Worm (Caenorhabditis elegans): ENCODE results near the gene srg-7.

DNA sequence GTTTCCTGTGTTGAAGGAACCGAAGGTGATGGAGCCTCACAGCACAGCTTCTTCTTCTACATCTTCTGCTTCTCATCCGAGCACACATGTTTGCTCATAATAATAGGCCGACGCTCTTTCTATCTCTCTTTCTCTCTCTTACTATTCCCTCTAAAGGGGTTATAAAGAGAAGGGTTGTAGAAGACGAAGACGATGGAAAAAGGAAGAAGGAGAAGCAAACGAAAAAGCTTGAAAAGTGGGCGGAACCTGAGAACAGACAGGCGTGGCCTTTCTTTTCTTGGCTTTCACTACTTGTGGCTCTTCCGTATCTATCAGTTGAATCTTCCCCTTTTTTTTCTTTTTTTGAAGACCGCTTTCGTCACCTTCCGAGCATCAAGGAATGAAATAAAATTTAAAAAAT lies 39.9 kb upstream of the srg-7 start:
- no peak for TF ChIP-seq tab-1 (GFP tag; IDR thresholded peaks at IDR 0.05)
- TF ChIP-seq ref-1 (GFP tag; conservative IDR thresholded peaks at IDR 0.05) = no peak
- TF ChIP-seq T22C8.4 (GFP tag; IDR thresholded peaks at IDR 0.05) = no peak
- no peak for TF ChIP-seq flt-1 (GFP tag; IDR thresholded peaks at IDR 0.05)
- TF ChIP-seq ztf-23 (GFP tag; IDR thresholded peaks at IDR 0.05) = no peak
- no peak for TF ChIP-seq klf-2 (GFP tag; conservative IDR thresholded peaks at IDR 0.05)
- no peak for TF ChIP-seq cog-1 (tag; optimal IDR thresholded peaks at IDR 0.05)
- no peak for TF ChIP-seq med-1 (GFP tag; optimal IDR thresholded peaks at IDR 0.05; ENCODE audit: insufficient read depth)
- TF ChIP-seq ztf-29 (GFP tag; IDR thresholded peaks at IDR 0.05) = no peak

Measured in whole organism, midembryonic.